Fruit fly (Drosophila melanogaster): ENCODE data around the gene Edem1.

DNA sequence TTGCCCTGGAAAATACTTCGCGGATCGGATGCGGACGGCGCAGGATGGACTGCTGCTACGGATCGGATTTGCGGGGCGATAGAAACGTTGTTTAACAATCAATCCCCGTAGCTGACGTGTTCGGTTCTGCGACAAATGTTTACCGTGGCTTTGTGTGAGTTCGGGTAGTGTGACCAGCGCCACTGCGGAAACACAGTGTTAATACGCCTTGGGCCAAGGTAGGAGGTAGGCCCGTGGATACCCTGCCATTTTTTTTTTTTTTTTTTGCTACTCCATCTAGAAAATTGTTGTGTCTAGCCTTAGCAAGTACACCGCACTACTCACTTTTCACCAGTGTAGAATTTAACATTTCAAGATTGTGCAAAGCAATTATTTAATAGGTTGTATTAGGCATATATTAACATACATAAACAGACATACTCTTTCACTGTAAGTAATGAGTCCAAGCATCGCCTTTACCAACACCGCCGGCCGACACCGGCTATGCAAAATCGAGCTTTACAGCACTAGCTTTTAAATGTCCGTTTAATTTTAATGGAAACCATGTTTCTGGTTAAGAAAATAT lies 46.9 kb downstream of the Edem1 start, which contains the start of gene deltaCOP:
- TF ChIP-seq bbx (GFP tag; IDR thresholded peaks at IDR 0.05; ENCODE audit: partially characterized antibody): peak; percentile 17; the same call in 1 of the 2 replicates
- peak; percentile 75 for TF ChIP-seq rib (GFP tag; IDR thresholded peaks at IDR 0.05)
- TF ChIP-seq CG12236 (GFP tag; optimal IDR thresholded peaks at IDR 0.05): peak; percentile 72
- peak; percentile 32; the same call in 1 of the 4 replicates for TF ChIP-seq Dll (GFP tag; IDR thresholded peaks at IDR 0.05; ENCODE audit: partially characterized antibody)
